Worm (Caenorhabditis elegans) whole organism, L4/young adult: Measurements from ENCODE around the gene mrpl-18.

Experiments used
- W03F9.2 ChIP-seq: fragments of 150-350 bp; optimal IDR thresholded peaks from 2 replicates; lab custom pipeline; 2014; ENCODE audit warnings: missing biosample characterization, missing genetic modification characterization
- him-1 ChIP-seq: sonication (generic microtip); optimal IDR thresholded peaks from 2 replicates; lab custom pipeline; 2016; ENCODE audit warnings: missing genotype, missing genetic modification reagents, missing genetic modification characterization, missing compliant biosample characterization

ce11 chrIII:8185130-8185529, 40.3 kb downstream of the mrpl-18 start:
- TF ChIP-seq him-1, result no peak
- no peak for TF ChIP-seq W03F9.2
